Worm (Caenorhabditis elegans) whole organism, young adult: ENCODE measurements around the gene crh-2.

Source experiments
- B0336.3 ChIP-seq: fragments of 200-800 bp; sonication (Bioruptor generic); IDR thresholded peaks from 2 replicates; pipeline ENCODE4 v1.3.6; 2022; ENCODE audit warnings: missing genetic modification characterization, missing compliant biosample characterization
- D2030.7 ChIP-seq: fragments of 200-800 bp; sonication (Bioruptor generic); IDR thresholded peaks from 2 replicates; pipeline ENCODE4 v1.3.6; 2022; ENCODE audit warnings: missing genetic modification reagents, missing genetic modification characterization, missing compliant biosample characterization
- K11D2.4 ChIP-seq: fragments of 200-800 bp; sonication (Bioruptor generic); IDR thresholded peaks from 2 replicates; pipeline ENCODE4 v1.3.6; 2022; ENCODE audit warnings: missing genetic modification reagents, missing genetic modification characterization, missing compliant biosample characterization
- T07F8.4 ChIP-seq: sonication (generic microtip); optimal IDR thresholded peaks from 2 replicates; lab custom pipeline; 2016; ENCODE audit warnings: mild to moderate bottlenecking, missing genetic modification characterization, moderate library complexity, missing compliant biosample characterization
- T26A5.8 ChIP-seq: sonication (generic microtip); optimal IDR thresholded peaks from 2 replicates; lab custom pipeline; 2016; ENCODE audit warnings: missing genetic modification characterization, missing compliant biosample characterization
- Y53F4B.3 ChIP-seq: fragments of 200-800 bp; sonication (Bioruptor generic); IDR thresholded peaks from 2 replicates; pipeline ENCODE4 v1.3.6; 2022; ENCODE audit warnings: missing genetic modification reagents, missing genetic modification characterization, missing compliant biosample characterization
- Y56A3A.18 ChIP-seq: fragments of 200-800 bp; sonication (Bioruptor generic); IDR thresholded peaks from 2 replicates; pipeline ENCODE4 v1.3.6; 2022; ENCODE audit warnings: missing genetic modification reagents, missing genetic modification characterization, missing compliant biosample characterization
- Y79H2A.3 ChIP-seq: fragments of 200-800 bp; sonication (Bioruptor generic); conservative IDR thresholded peaks from 2 replicates; pipeline ENCODE4 v1.3.6; 2022; ENCODE audit warnings: missing genetic modification reagents, missing genetic modification characterization, missing compliant biosample characterization
- atf-7 ChIP-seq: sonication (generic microtip); optimal IDR thresholded peaks from 2 replicates; lab custom pipeline; 2017; ENCODE audit warnings: mild to moderate bottlenecking, missing genetic modification characterization, missing compliant biosample characterization
- athp-1 ChIP-seq: sonication (generic microtip); optimal IDR thresholded peaks from 2 replicates; lab custom pipeline; 2017; ENCODE audit warnings: mild to moderate bottlenecking, missing genetic modification characterization, missing compliant biosample characterization
- cebp-1 ChIP-seq, 2 experiments: fragments of 200-800 bp in 1 of 2; sonication (Bioruptor generic) in 1 of 2; sonication (generic microtip) in 1 of 2; IDR thresholded peaks in 1 of 2; optimal IDR thresholded peaks in 1 of 2; 2 replicates each; pipeline versions ENCODE4 v1.3.6 to Lab custom; 2017 to 2022; ENCODE audit warnings: missing compliant biosample characterization in 2 of 2, missing genetic modification characterization in 2 of 2, mild to moderate bottlenecking in 1 of 2, missing genetic modification reagents in 1 of 2, moderate library complexity in 1 of 2
- cebp-2 ChIP-seq: fragments of 200-800 bp; sonication (Bioruptor generic); IDR thresholded peaks from 2 replicates; pipeline ENCODE4 v1.3.6; 2022; ENCODE audit warnings: missing genetic modification characterization, missing compliant biosample characterization
- ceh-58 ChIP-seq: fragments of 200-800 bp; sonication (Bioruptor generic); IDR thresholded peaks from 2 replicates; pipeline ENCODE4 v1.3.6; 2022; ENCODE audit warnings: missing genetic modification characterization, missing compliant biosample characterization
- ceh-91 ChIP-seq: fragments of 200-800 bp; sonication (Bioruptor generic); IDR thresholded peaks from 2 replicates; pipeline ENCODE4 v1.3.6; 2022; ENCODE audit warnings: missing genetic modification reagents, missing genetic modification characterization, missing compliant biosample characterization
- dpff-1 ChIP-seq: sonication (generic microtip); optimal IDR thresholded peaks from 2 replicates; lab custom pipeline; 2017; ENCODE audit warnings: mild to moderate bottlenecking, missing genetic modification characterization, missing compliant biosample characterization
- dpl-1 ChIP-seq: fragments of 150-350 bp; optimal IDR thresholded peaks from 2 replicates; lab custom pipeline; 2014; ENCODE audit warnings: missing biosample characterization, missing genetic modification reagents, missing genetic modification characterization
- egl-18 ChIP-seq: fragments of 200-800 bp; sonication (Bioruptor generic); IDR thresholded peaks from 2 replicates; pipeline ENCODE4 v1.3.6; 2022; ENCODE audit warnings: missing genetic modification reagents, missing genetic modification characterization, missing compliant biosample characterization
- ekl-4 ChIP-seq: fragments of 200-800 bp; sonication (Bioruptor generic); IDR thresholded peaks from 2 replicates; pipeline ENCODE4 v1.3.6; 2022; ENCODE audit warnings: missing genetic modification reagents, missing genetic modification characterization, missing compliant biosample characterization
- ets-4 ChIP-seq: fragments of 200-800 bp; sonication (Bioruptor generic); optimal IDR thresholded peaks from 2 replicates; lab custom pipeline; 2018; ENCODE audit warnings: mild to moderate bottlenecking, missing genetic modification characterization, missing compliant biosample characterization
- hmg-1.2 ChIP-seq: fragments of 200-800 bp; sonication (Bioruptor generic); IDR thresholded peaks from 2 replicates; pipeline ENCODE4 v1.3.6; 2022; ENCODE audit warnings: missing genetic modification reagents, missing genetic modification characterization, missing compliant biosample characterization
- let-526 ChIP-seq: fragments of 200-800 bp; sonication (Bioruptor generic); IDR thresholded peaks from 2 replicates; pipeline ENCODE4 v1.3.6; 2022; ENCODE audit warnings: missing genetic modification reagents, missing genetic modification characterization, missing compliant biosample characterization
- let-607 ChIP-seq, 2 experiments: fragments of 200-800 bp in 1 of 2; sonication (Bioruptor generic) in 1 of 2; sonication (generic microtip) in 1 of 2; optimal IDR thresholded peaks; 2 replicates each; lab custom pipeline; 2016 to 2018; ENCODE audit warnings: mild to moderate bottlenecking in 2 of 2, missing compliant biosample characterization in 2 of 2, missing genetic modification characterization in 2 of 2, moderate library complexity in 2 of 2, missing genotype in 1 of 2
- lin-40 ChIP-seq: sonication (generic microtip); optimal IDR thresholded peaks from 2 replicates; lab custom pipeline; 2016; ENCODE audit warnings: missing genetic modification characterization, mild to moderate bottlenecking, missing compliant biosample characterization, missing genotype, missing genetic modification reagents
- madf-10 ChIP-seq: sonication (generic microtip); optimal IDR thresholded peaks from 2 replicates; lab custom pipeline; 2016; ENCODE audit warnings: mild to moderate bottlenecking, missing genetic modification characterization, missing compliant biosample characterization
- mcd-1 ChIP-seq: fragments of 200-800 bp; sonication (Bioruptor generic); IDR thresholded peaks from 2 replicates; pipeline ENCODE4 v1.3.6; 2022; ENCODE audit warnings: missing genetic modification reagents, missing genetic modification characterization, missing compliant biosample characterization
- nfya-1 ChIP-seq: sonication (generic microtip); optimal IDR thresholded peaks from 2 replicates; lab custom pipeline; 2017; ENCODE audit warnings: antibody characterized with exemption, missing compliant biosample characterization, missing genetic modification characterization, borderline replicate concordance; ENCODE audit not compliant: insufficient read depth
- nfyb-1 ChIP-seq: fragments of 200-800 bp; sonication (Bioruptor generic); IDR thresholded peaks from 2 replicates; pipeline ENCODE4 v1.3.6; 2022; ENCODE audit warnings: missing genetic modification reagents, missing genetic modification characterization, missing compliant biosample characterization
- nhr-120 ChIP-seq: fragments of 200-800 bp; sonication (Bioruptor generic); IDR thresholded peaks from 2 replicates; pipeline ENCODE4 v1.3.6; 2022; ENCODE audit warnings: missing genetic modification characterization, missing compliant biosample characterization
- nhr-80 ChIP-seq: sonication (generic microtip); optimal IDR thresholded peaks from 2 replicates; lab custom pipeline; 2016; ENCODE audit warnings: missing genetic modification characterization, missing compliant biosample characterization
- nhr-90 ChIP-seq: sonication (generic microtip); optimal IDR thresholded peaks from 2 replicates; lab custom pipeline; 2016; ENCODE audit warnings: missing genotype, mild to moderate bottlenecking, missing genetic modification characterization, missing compliant biosample characterization
- snpc-1.3 ChIP-seq: sonication (generic microtip); optimal IDR thresholded peaks from 2 replicates; lab custom pipeline; 2017; ENCODE audit warnings: missing genetic modification characterization, mild to moderate bottlenecking, missing compliant biosample characterization, antibody characterized with exemption, moderate library complexity, missing genotype, missing genetic modification reagents; ENCODE audit not compliant: insufficient read depth
- snpc-3.4 ChIP-seq: sonication (generic microtip); optimal IDR thresholded peaks from 2 replicates; lab custom pipeline; 2017; ENCODE audit warnings: missing genetic modification characterization, mild to moderate bottlenecking, missing compliant biosample characterization, antibody characterized with exemption, moderate library complexity, missing genotype, missing genetic modification reagents
- sptf-2 ChIP-seq: fragments of 200-800 bp; sonication (Bioruptor generic); optimal IDR thresholded peaks from 2 replicates; lab custom pipeline; 2018; ENCODE audit warnings: mild to moderate bottlenecking, missing genetic modification characterization, missing compliant biosample characterization
- tbp1 ChIP-seq: fragments of 200-800 bp; sonication (Bioruptor generic); optimal IDR thresholded peaks from 2 replicates; lab custom pipeline; 2018; ENCODE audit warnings: mild to moderate bottlenecking, missing genetic modification characterization, missing compliant biosample characterization

Gene crh-2

DNA sequence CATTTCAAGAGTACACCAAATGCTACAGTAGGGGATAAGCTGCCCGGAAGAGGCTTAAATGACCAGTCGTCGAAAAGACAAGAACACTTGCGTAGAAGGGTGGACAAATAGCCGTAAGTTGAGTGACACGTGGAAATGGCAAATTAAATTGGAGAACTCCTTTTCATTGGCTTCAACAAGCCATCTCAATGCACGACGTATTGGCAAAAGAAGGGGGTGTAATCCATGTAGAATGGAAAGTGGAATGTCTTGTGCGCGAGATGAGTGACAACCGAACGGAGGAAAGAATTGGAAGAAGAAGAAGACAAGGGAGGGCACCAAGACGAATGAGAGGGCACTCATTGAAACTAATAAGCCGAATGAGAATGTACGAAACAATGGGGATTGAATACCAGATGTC is 41.3 kb upstream of the crh-2 start:
- TF ChIP-seq mcd-1, result no peak

DNA sequence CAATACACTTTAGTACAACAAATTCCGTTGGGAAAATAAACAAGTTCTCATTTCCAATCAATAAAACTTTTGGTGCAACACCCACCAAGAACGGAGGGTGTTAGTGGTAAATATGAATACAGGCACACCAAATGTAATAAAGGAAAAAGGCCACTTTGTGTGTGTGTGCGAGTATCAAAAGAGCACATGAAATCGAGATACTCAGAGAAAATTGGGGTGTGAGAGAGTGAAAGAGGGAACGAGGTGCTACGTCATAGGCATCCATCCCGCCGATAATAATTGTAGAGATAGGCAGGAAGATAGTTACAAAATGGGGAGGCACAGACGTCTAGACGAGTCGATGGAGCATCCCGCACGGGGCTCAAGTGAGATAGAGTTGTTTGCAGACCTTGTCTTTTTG is 40.4 kb upstream of the crh-2 start:
- TF ChIP-seq cebp-1 (GFP tag; IDR thresholded peaks at IDR 0.05; lab: Robert Waterston, UW), result no peak
- peak; percentile 21 for TF ChIP-seq cebp-1 (tag; optimal IDR thresholded peaks at IDR 0.05; lab: Kevin White, UChicago)
- no peak for TF ChIP-seq ceh-91 (GFP tag; lab: Robert Waterston, UW)
- TF ChIP-seq nhr-120 (GFP tag; lab: Robert Waterston, UW), result no peak
- TF ChIP-seq athp-1, result no peak
- TF ChIP-seq snpc-1.3 (tag; lab: Kevin White, UChicago), result no peak
- TF ChIP-seq dpl-1 (GFP tag; lab: Kevin White, UChicago), result no peak
- TF ChIP-seq cebp-2 (GFP tag; lab: Robert Waterston, UW), result no peak
- TF ChIP-seq nhr-90 (tag; lab: Kevin White, UChicago), result no peak
- 0 out of 2 replicates have a peak, but pooled peaks have one; percentile 21 for TF ChIP-seq B0336.3 (GFP tag; lab: Robert Waterston, UW)
- TF ChIP-seq D2030.7 (GFP tag; lab: Robert Waterston, UW), result no peak
- no peak for TF ChIP-seq snpc-3.4
- TF ChIP-seq let-607 (tag; optimal IDR thresholded peaks at IDR 0.05; lab: Kevin White, UChicago), result no peak
- TF ChIP-seq ceh-58 (GFP tag; lab: Robert Waterston, UW), result no peak
- peak; percentile 55 for TF ChIP-seq nhr-80
- TF ChIP-seq hmg-1.2 (GFP tag; lab: Robert Waterston, UW), result peak; percentile 77

ce11 chrII:5226309-5226708 is 38.9 kb upstream of the crh-2 start:
- TF ChIP-seq hmg-1.2 (GFP tag; lab: Robert Waterston, UW) (peak; percentile 36; the same call in 1 of the 2 replicates), nfyb-1 (GFP tag; lab: Robert Waterston, UW) (0 out of 2 replicates have a peak, but pooled peaks have one; percentile 43), T26A5.8 (tag; lab: Kevin White, UChicago) (no peak)

- TF ChIP-seq K11D2.4 (GFP tag; lab: Robert Waterston, UW), result no peak
- TF ChIP-seq dpff-1 (tag; lab: Kevin White, UChicago), result no peak
- no peak for TF ChIP-seq madf-10 (tag; lab: Kevin White, UChicago)
- no peak for TF ChIP-seq nfya-1 (tag; lab: Kevin White, UChicago)
- TF ChIP-seq Y56A3A.18, result no peak
- no peak for TF ChIP-seq ets-4
- no peak for TF ChIP-seq egl-18 (GFP tag; lab: Robert Waterston, UW)
- no peak for TF ChIP-seq ceh-91 (GFP tag; lab: Robert Waterston, UW)
- no peak for TF ChIP-seq let-526 (GFP tag; lab: Robert Waterston, UW)
Observed at ce11 chrII:5225284-5225683, 37.9 kb upstream of the crh-2 start, which contains the start of gene dsh-1. TSS of gene dsh-1 (minus strand) at chrII:5225384.

DNA sequence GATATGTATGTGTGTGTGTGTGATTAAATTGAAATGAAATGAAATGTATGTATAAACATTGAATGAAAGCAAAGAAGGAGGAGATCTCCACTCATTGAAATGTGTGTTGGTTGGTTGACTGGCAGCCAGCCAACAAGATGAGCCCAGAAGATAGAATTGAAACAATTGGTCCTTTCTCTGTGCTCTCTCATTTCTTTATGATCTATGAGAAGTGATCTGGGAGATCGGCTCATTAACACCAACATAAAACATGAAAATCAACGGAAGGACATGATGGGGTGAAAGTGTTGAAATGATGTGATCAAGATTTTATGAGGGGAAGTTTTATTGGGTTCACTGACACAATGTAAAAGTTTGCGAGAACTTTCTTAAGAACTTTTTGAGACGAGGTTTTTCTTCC is 35.5 kb upstream of the crh-2 start:
- no peak for TF ChIP-seq Y79H2A.3 (GFP tag; lab: Robert Waterston, UW)
- no peak for TF ChIP-seq tbp1 (GFP tag; lab: Kevin White, UChicago)
- TF ChIP-seq atf-7, result no peak
- no peak for TF ChIP-seq lin-40 (tag; lab: Kevin White, UChicago)
- no peak for TF ChIP-seq let-607 (tag; optimal IDR thresholded peaks at IDR 0.05; lab: Kevin White, UChicago)
- no peak for TF ChIP-seq T07F8.4 (tag; lab: Kevin White, UChicago)
- TF ChIP-seq mcd-1, result no peak
- no peak for TF ChIP-seq sptf-2 (GFP tag; lab: Kevin White, UChicago)
- TF ChIP-seq cebp-2 (GFP tag; lab: Robert Waterston, UW), result no peak
- TF ChIP-seq egl-18 (GFP tag; lab: Robert Waterston, UW), result no peak
- no peak for TF ChIP-seq Y53F4B.3
- TF ChIP-seq ekl-4, result no peak
- TF ChIP-seq, all 124 proteins: peak for 0
